Fruit fly (Drosophila melanogaster) whole organism, embryonic: ENCODE measurements around the gene Ice2.

Source experiments
- B-H2 ChIP-seq: fragments of 200-800 bp; sonication (Bioruptor generic); optimal IDR thresholded peaks from 2 replicates; lab custom pipeline; 2018; ENCODE audit warnings: missing biosample characterization, mild to moderate bottlenecking, missing genetic modification characterization
- CG10959 ChIP-seq: fragments of 200-800 bp; sonication (Bioruptor generic); IDR thresholded peaks from 2 replicates; pipeline ENCODE4 v1.3.6; 2022; ENCODE audit warnings: missing biosample characterization, missing genetic modification characterization
- CG11398 ChIP-seq: fragments of 200-800 bp; sonication (Bioruptor generic); optimal IDR thresholded peaks from 2 replicates; lab custom pipeline; 2016; ENCODE audit warnings: missing biosample characterization, missing genetic modification characterization
- CG11504 ChIP-seq: fragments of 200-800 bp; sonication (Bioruptor generic); optimal IDR thresholded peaks from 3 replicates; lab custom pipeline; 2019; ENCODE audit warnings: missing biosample characterization, mild to moderate bottlenecking, missing genetic modification characterization, moderate library complexity
- CG12391 ChIP-seq: fragments of 200-800 bp; sonication (Bioruptor generic); optimal IDR thresholded peaks from 3 replicates; lab custom pipeline; 2018; ENCODE audit warnings: missing biosample characterization, mild to moderate bottlenecking, missing genetic modification characterization, moderate library complexity
- CG14050 ChIP-seq: fragments of 200-800 bp; sonication (Bioruptor generic); IDR thresholded peaks from 3 replicates; pipeline ENCODE4 v1.3.6; 2022; ENCODE audit warnings: missing biosample characterization, missing genetic modification characterization
- CG14710 ChIP-seq: fragments of 200-800 bp; sonication (Bioruptor generic); optimal IDR thresholded peaks from 3 replicates; lab custom pipeline; 2019; ENCODE audit warnings: missing biosample characterization, mild to moderate bottlenecking, missing genetic modification characterization, moderate library complexity
- CG1647 ChIP-seq: fragments of 200-800 bp; sonication (Bioruptor generic); optimal IDR thresholded peaks from 3 replicates; lab custom pipeline; 2016; ENCODE audit warnings: missing biosample characterization, missing genetic modification characterization
- CG18764 ChIP-seq: fragments of 200-800 bp; sonication (Bioruptor generic); optimal IDR thresholded peaks from 3 replicates; lab custom pipeline; 2016; ENCODE audit warnings: missing biosample characterization, missing genetic modification characterization
- CG2120 ChIP-seq: fragments of 200-800 bp; sonication (Bioruptor generic); optimal IDR thresholded peaks from 3 replicates; lab custom pipeline; 2016; ENCODE audit warnings: missing biosample characterization, missing genetic modification characterization
- CG3163 ChIP-seq: fragments of 200-800 bp; sonication (Bioruptor generic); optimal IDR thresholded peaks from 3 replicates; lab custom pipeline; 2016; ENCODE audit warnings: missing biosample characterization, missing genetic modification characterization
- CG32772 ChIP-seq: fragments of 200-800 bp; sonication (Bioruptor generic); IDR thresholded peaks from 2 replicates; pipeline ENCODE4 v1.3.6; 2022; ENCODE audit warnings: missing biosample characterization, missing genetic modification characterization
- CG3407 ChIP-seq: fragments of 200-800 bp; sonication (Bioruptor generic); optimal IDR thresholded peaks from 2 replicates; lab custom pipeline; 2018; ENCODE audit warnings: missing biosample characterization, mild to moderate bottlenecking, missing genetic modification characterization
- CG7556 ChIP-seq: fragments of 200-800 bp; sonication (Bioruptor generic); optimal IDR thresholded peaks from 2 replicates; lab custom pipeline; 2017; ENCODE audit warnings: missing biosample characterization, mild to moderate bottlenecking, missing genetic modification characterization
- CG7786 ChIP-seq: fragments of 200-800 bp; sonication (Bioruptor generic); optimal IDR thresholded peaks from 2 replicates; lab custom pipeline; 2016; ENCODE audit warnings: missing biosample characterization, missing genetic modification characterization
- Doc2 ChIP-seq: fragments of 200-800 bp; sonication (Bioruptor generic); IDR thresholded peaks from 2 replicates; pipeline ENCODE4 v1.3.6; 2022; ENCODE audit warnings: missing biosample characterization, missing genetic modification characterization
- Eip74EF ChIP-seq, 2 experiments: fragments of 200-800 bp in 1 of 2; fragments of >200 bp in 1 of 2; sonication (Bioruptor generic) in 1 of 2; optimal IDR thresholded peaks; 2 replicates each; lab custom pipeline; 2017 to 2019; ENCODE audit warnings: missing biosample characterization in 2 of 2, missing genetic modification characterization in 2 of 2, mild to moderate bottlenecking in 1 of 2, moderate library complexity in 1 of 2
- Fer1 ChIP-seq: fragments of 200-800 bp; sonication (Bioruptor generic); optimal IDR thresholded peaks from 2 replicates; lab custom pipeline; 2017; ENCODE audit warnings: missing biosample characterization, mild to moderate bottlenecking, missing genetic modification characterization
- Hmx ChIP-seq: fragments of 200-800 bp; sonication (Bioruptor generic); optimal IDR thresholded peaks from 2 replicates; lab custom pipeline; 2016; ENCODE audit warnings: missing biosample characterization, missing genetic modification characterization
- Hr51 ChIP-seq, 2 experiments: fragments of 200-800 bp; sonication (Bioruptor generic); optimal IDR thresholded peaks; 2 replicates in 1 of 2; 3 replicates in 1 of 2; lab custom pipeline; 2016 to 2018; ENCODE audit warnings: missing biosample characterization in 2 of 2, missing genetic modification characterization in 2 of 2, mild to moderate bottlenecking in 1 of 2, moderate library complexity in 1 of 2
- Jarid2 ChIP-seq: fragments of 200-800 bp; sonication (Bioruptor generic); optimal IDR thresholded peaks from 3 replicates; lab custom pipeline; 2017; ENCODE audit warnings: mild to moderate bottlenecking, missing biosample characterization, missing genetic modification reagents, missing genetic modification characterization
- NC2β ChIP-seq: fragments of 200-800 bp; sonication (Bioruptor generic); optimal IDR thresholded peaks from 2 replicates; lab custom pipeline; 2016; ENCODE audit warnings: missing biosample characterization, missing genetic modification characterization
- Sin3A ChIP-seq: fragments of >200 bp; optimal IDR thresholded peaks from 2 replicates; lab custom pipeline; 2018
- Sry-β ChIP-seq: fragments of 200-800 bp; sonication (Bioruptor generic); optimal IDR thresholded peaks from 2 replicates; lab custom pipeline; 2018; ENCODE audit warnings: missing biosample characterization, mild to moderate bottlenecking, missing genetic modification characterization, moderate library complexity
- Trl ChIP-seq, 3 experiments: fragments of >200 bp in 2 of 3; fragments of 200-800 bp in 1 of 3; sonication (Bioruptor generic) in 1 of 3; optimal IDR thresholded peaks; 2 replicates in 1 of 3; 3 replicates in 2 of 3; lab custom pipeline; 2016 to 2017; ENCODE audit warnings: missing biosample characterization in 1 of 3, missing genetic modification characterization in 1 of 3
- Xbp1 ChIP-seq: fragments of 200-800 bp; sonication (Bioruptor generic); optimal IDR thresholded peaks from 3 replicates; lab custom pipeline; 2016; ENCODE audit warnings: missing biosample characterization, mild to moderate bottlenecking, missing genetic modification characterization
- ase ChIP-seq: fragments of 200-800 bp; sonication (Bioruptor generic); IDR thresholded peaks from 3 replicates; pipeline ENCODE4 v1.3.6; 2022; ENCODE audit warnings: missing biosample characterization, missing genetic modification characterization
- ash1 ChIP-seq: fragments of 200-800 bp; sonication (Bioruptor generic); optimal IDR thresholded peaks from 2 replicates; lab custom pipeline; 2018; ENCODE audit warnings: missing biosample characterization, mild to moderate bottlenecking, missing genetic modification characterization
- cg ChIP-seq: fragments of 200-800 bp; sonication (Bioruptor generic); optimal IDR thresholded peaks from 3 replicates; lab custom pipeline; 2019; ENCODE audit warnings: missing biosample characterization, mild to moderate bottlenecking, missing genetic modification characterization, moderate library complexity
- chif ChIP-seq, 2 experiments: fragments of 200-800 bp; sonication (Bioruptor generic); optimal IDR thresholded peaks; 3 replicates each; lab custom pipeline; 2016; ENCODE audit warnings: missing biosample characterization in 2 of 2, missing genetic modification characterization in 2 of 2
- crc ChIP-seq: fragments of 200-800 bp; sonication (Bioruptor generic); optimal IDR thresholded peaks from 2 replicates; lab custom pipeline; 2016; ENCODE audit warnings: missing biosample characterization, missing genetic modification characterization
- danr ChIP-seq: fragments of 200-800 bp; sonication (Bioruptor generic); IDR thresholded peaks from 2 replicates; pipeline ENCODE4 v1.3.6; 2022; ENCODE audit warnings: missing biosample characterization, missing genetic modification characterization
- dm ChIP-seq: fragments of 200-800 bp; sonication (Bioruptor generic); optimal IDR thresholded peaks from 3 replicates; lab custom pipeline; 2016; ENCODE audit warnings: missing biosample characterization, missing genetic modification characterization
- mam ChIP-seq: fragments of 200-800 bp; sonication (Bioruptor generic); optimal IDR thresholded peaks from 3 replicates; lab custom pipeline; 2016; ENCODE audit warnings: missing biosample characterization, missing genetic modification characterization
- oc ChIP-seq: fragments of 200-800 bp; sonication (Bioruptor generic); optimal IDR thresholded peaks from 2 replicates; lab custom pipeline; 2018; ENCODE audit warnings: missing biosample characterization, mild to moderate bottlenecking, missing genetic modification characterization, moderate library complexity
- pzg ChIP-seq: fragments of 200-800 bp; sonication (Bioruptor generic); optimal IDR thresholded peaks from 3 replicates; lab custom pipeline; 2018; ENCODE audit warnings: missing biosample characterization, mild to moderate bottlenecking, missing genetic modification characterization, moderate library complexity
- repo ChIP-seq: fragments of 200-800 bp; sonication (Bioruptor generic); optimal IDR thresholded peaks from 2 replicates; lab custom pipeline; 2016; ENCODE audit warnings: missing biosample characterization, missing genetic modification characterization
- stc ChIP-seq: fragments of 200-800 bp; sonication (Bioruptor generic); IDR thresholded peaks from 2 replicates; pipeline ENCODE4 v1.3.6; 2022; ENCODE audit warnings: missing biosample characterization, missing genetic modification characterization
- tin ChIP-seq: fragments of 200-800 bp; sonication (Bioruptor generic); optimal IDR thresholded peaks from 3 replicates; lab custom pipeline; 2016; ENCODE audit warnings: missing biosample characterization, missing genetic modification characterization
- unc-4 ChIP-seq: fragments of 200-800 bp; sonication (Bioruptor generic); IDR thresholded peaks from 2 replicates; pipeline ENCODE4 v1.3.6; 2022; ENCODE audit warnings: missing biosample characterization, missing genetic modification characterization; ENCODE audit not compliant: partially characterized antibody
- zfh1 ChIP-seq: fragments of 200-800 bp; sonication (Bioruptor generic); IDR thresholded peaks from 3 replicates; pipeline ENCODE4 v1.3.6; 2022; ENCODE audit warnings: missing biosample characterization, missing genetic modification characterization

The Ice2 gene

DNA sequence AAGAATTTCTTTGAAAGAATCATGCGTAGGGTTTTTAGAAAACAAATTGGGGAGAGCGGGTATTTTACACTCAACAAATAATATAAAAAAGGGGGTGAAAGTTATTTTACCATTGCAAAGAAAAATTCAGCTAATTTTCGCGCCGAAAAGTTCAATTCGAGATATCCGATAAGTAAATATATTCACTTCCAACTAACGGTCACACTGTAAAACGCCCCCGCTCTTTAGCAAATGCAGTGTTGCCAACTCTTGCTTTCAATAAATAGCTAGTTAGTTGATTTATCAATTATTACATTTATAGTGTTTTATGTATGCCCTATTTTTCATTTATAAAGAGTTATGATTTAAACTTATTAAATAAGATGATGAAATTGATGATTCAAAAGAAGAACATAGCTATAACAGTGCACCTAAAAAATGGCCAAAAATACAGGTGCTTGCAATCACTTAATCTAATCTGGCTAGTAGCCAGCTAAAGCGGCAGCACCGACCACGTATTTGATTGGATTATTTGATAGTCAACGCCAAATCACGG is 8.3 kb downstream of the Ice2 start, which contains the start of gene meigo (continued):
- peak; percentile 58 for TF ChIP-seq CG18764
- TF ChIP-seq Hmx (GFP tag; lab: Kevin White, UChicago): no peak
- TF ChIP-seq CG7556 (GFP tag; lab: Kevin White, UChicago): peak; percentile 62
- TF ChIP-seq dm: peak; percentile 32
- peak; percentile 99 for TF ChIP-seq Sry-β
- no peak for TF ChIP-seq Jarid2 (GFP tag; lab: Kevin White, UChicago)
- no peak for TF ChIP-seq crc (GFP tag; lab: Kevin White, UChicago)
- TF ChIP-seq zfh1 (GFP tag; lab: Robert Waterston, UW): peak; percentile 58; the same call in 1 of the 3 replicates
- TF ChIP-seq Fer1 (GFP tag; lab: Kevin White, UChicago): peak; percentile 75
- TF ChIP-seq Doc2 (GFP tag; lab: Robert Waterston, UW): no peak
- TF ChIP-seq oc (tag; lab: Kevin White, UChicago): no peak
- no peak for TF ChIP-seq CG11504 (tag; lab: Kevin White, UChicago)
- TF ChIP-seq danr (GFP tag; lab: Robert Waterston, UW): no peak
- TF ChIP-seq CG12391 (tag; lab: Kevin White, UChicago): peak; percentile 86
- TF ChIP-seq NC2β (GFP tag; lab: Kevin White, UChicago): peak; percentile 36
- no peak; the same call in 1 of the 2 replicates for TF ChIP-seq CG32772 (GFP tag; lab: Robert Waterston, UW)
- peak in 1 of 2 experiments; percentile 52 for TF ChIP-seq Hr51 (GFP tag; optimal IDR thresholded peaks at IDR 0.05; lab: Kevin White, UChicago)
- peak; percentile 83 for TF ChIP-seq pzg (GFP tag; lab: Kevin White, UChicago)
- peak; percentile 2 for TF ChIP-seq CG1647 (GFP tag; lab: Kevin White, UChicago)
- no peak for TF ChIP-seq unc-4 (GFP tag; lab: Robert Waterston, UW)
- TF ChIP-seq CG2120 (GFP tag; lab: Kevin White, UChicago): peak; percentile 87
- TF ChIP-seq tin (GFP tag; lab: Kevin White, UChicago): peak; percentile 54
- peak in 1 of 2 experiments; percentile 22 for TF ChIP-seq chif (GFP tag; optimal IDR thresholded peaks at IDR 0.05; lab: Kevin White, UChicago)
- no peak for TF ChIP-seq CG3163 (GFP tag; lab: Kevin White, UChicago)
- no peak for TF ChIP-seq CG10959
- TF ChIP-seq stc (GFP tag; lab: Robert Waterston, UW): no peak
- no peak for TF ChIP-seq CG3407 (GFP tag; lab: Kevin White, UChicago)
- peak; percentile 67 for TF ChIP-seq mam (GFP tag; lab: Kevin White, UChicago)
- TF ChIP-seq CG14050 (GFP tag; lab: Robert Waterston, UW): peak; percentile 43; the same call in 1 of the 3 replicates
- no peak for TF ChIP-seq cg (GFP tag; lab: Kevin White, UChicago)
- TF ChIP-seq Eip74EF (GFP tag; optimal IDR thresholded peaks at IDR 0.05; lab: Kevin White, UChicago): no peak
- peak; percentile 46 for TF ChIP-seq CG7786 (GFP tag; lab: Kevin White, UChicago)
- TF ChIP-seq ase (GFP tag; lab: Robert Waterston, UW): no peak
- no peak for TF ChIP-seq ash1
- TF ChIP-seq Sin3A (lab: Kevin White, UChicago): peak; percentile 74
- TF ChIP-seq CG11398 (GFP tag; lab: Kevin White, UChicago): peak; percentile 31
- TF ChIP-seq repo: peak; percentile 46
- peak; percentile 80 for TF ChIP-seq B-H2 (GFP tag; lab: Kevin White, UChicago)
- TF ChIP-seq Xbp1 (GFP tag; lab: Kevin White, UChicago): peak; percentile 95
- TF ChIP-seq Trl (optimal IDR thresholded peaks at IDR 0.05; lab: Kevin White, UChicago): peak in 1 of 2 experiments; percentile 5
- peak; percentile 41 for TF ChIP-seq Trl (GFP tag; optimal IDR thresholded peaks at IDR 0.05; lab: Kevin White, UChicago)
- TF ChIP-seq CG14710 (tag; lab: Kevin White, UChicago): peak; percentile 83
